Fruit fly (Drosophila melanogaster) whole organism, embryonic: ENCODE measurements around the gene Dph3.

Source experiments
- Ada2b ChIP-seq: fragments of 200-800 bp; sonication (Bioruptor generic); IDR thresholded peaks from 2 replicates; pipeline ENCODE4 v1.3.6; 2022; ENCODE audit warnings: missing biosample characterization, missing genetic modification characterization
- Asciz ChIP-seq: fragments of 200-800 bp; sonication (Bioruptor generic); optimal IDR thresholded peaks from 2 replicates; lab custom pipeline; 2017; ENCODE audit warnings: missing biosample characterization, mild to moderate bottlenecking, missing genetic modification characterization, missing genetic modification reagents
- Atf3 ChIP-seq: fragments of 200-800 bp; sonication (Bioruptor generic); optimal IDR thresholded peaks from 3 replicates; lab custom pipeline; 2016; ENCODE audit warnings: missing biosample characterization, missing genetic modification characterization
- Awh ChIP-seq: fragments of 200-800 bp; sonication (Bioruptor generic); IDR thresholded peaks from 2 replicates; pipeline ENCODE4, ENCODE4 v1.3.6; 2022; ENCODE audit warnings: missing biosample characterization, missing genetic modification characterization
- B-H2 ChIP-seq: fragments of 200-800 bp; sonication (Bioruptor generic); optimal IDR thresholded peaks from 2 replicates; lab custom pipeline; 2018; ENCODE audit warnings: missing biosample characterization, mild to moderate bottlenecking, missing genetic modification characterization
- CG12942 ChIP-seq: fragments of 200-800 bp; sonication (Bioruptor generic); optimal IDR thresholded peaks from 3 replicates; lab custom pipeline; 2016; ENCODE audit warnings: missing biosample characterization, missing genetic modification characterization
- CG13287 ChIP-seq: fragments of 200-800 bp; sonication (Bioruptor generic); IDR thresholded peaks from 2 replicates; pipeline ENCODE4 v1.3.6; 2022; ENCODE audit warnings: missing biosample characterization, missing genetic modification characterization; ENCODE audit not compliant: partially characterized antibody
- CG13624 ChIP-seq: fragments of 200-800 bp; sonication (Bioruptor generic); optimal IDR thresholded peaks from 2 replicates; lab custom pipeline; 2016; ENCODE audit warnings: missing biosample characterization, missing genetic modification characterization
- CG14441 ChIP-seq: fragments of 200-800 bp; sonication (Bioruptor generic); IDR thresholded peaks from 2 replicates; pipeline ENCODE4 v1.3.6; 2022; ENCODE audit warnings: missing biosample characterization, missing genetic modification characterization
- CG1529 ChIP-seq: fragments of 200-800 bp; sonication (Bioruptor generic); optimal IDR thresholded peaks from 3 replicates; lab custom pipeline; 2018; ENCODE audit warnings: missing biosample characterization, missing genetic modification characterization
- CG17802 ChIP-seq: fragments of 200-800 bp; sonication (Bioruptor generic); optimal IDR thresholded peaks from 2 replicates; lab custom pipeline; 2018; ENCODE audit warnings: missing biosample characterization, mild to moderate bottlenecking, missing genetic modification characterization, moderate library complexity
- CG2116 ChIP-seq: fragments of 200-800 bp; sonication (Bioruptor generic); optimal IDR thresholded peaks from 3 replicates; lab custom pipeline; 2018; ENCODE audit warnings: missing biosample characterization, mild to moderate bottlenecking, missing genetic modification characterization
- CG4424 ChIP-seq: fragments of 200-800 bp; sonication (Bioruptor generic); optimal IDR thresholded peaks from 3 replicates; lab custom pipeline; 2016; ENCODE audit warnings: missing biosample characterization, missing genetic modification characterization
- CG4617 ChIP-seq: fragments of 200-800 bp; sonication (Bioruptor generic); optimal IDR thresholded peaks from 3 replicates; lab custom pipeline; 2016; ENCODE audit warnings: missing biosample characterization, missing genetic modification characterization, borderline replicate concordance
- CG8359 ChIP-seq: fragments of 200-800 bp; sonication (Bioruptor generic); optimal IDR thresholded peaks from 2 replicates; lab custom pipeline; 2017; ENCODE audit warnings: missing biosample characterization, mild to moderate bottlenecking, missing genetic modification characterization, borderline replicate concordance
- CG9932 ChIP-seq: fragments of 200-800 bp; sonication (Bioruptor generic); IDR thresholded peaks from 2 replicates; pipeline ENCODE4 v1.3.6; 2022; ENCODE audit warnings: missing biosample characterization, missing genetic modification characterization
- CTCF ChIP-seq: fragments of 200-800 bp; sonication (Bioruptor generic); optimal IDR thresholded peaks from 2 replicates; lab custom pipeline; 2017; ENCODE audit warnings: missing biosample characterization, mild to moderate bottlenecking, missing genetic modification characterization, moderate library complexity
- Camta ChIP-seq: fragments of 200-800 bp; sonication (Bioruptor generic); optimal IDR thresholded peaks from 2 replicates; lab custom pipeline; 2016; ENCODE audit warnings: missing biosample characterization, missing genetic modification characterization
- D19B ChIP-seq: fragments of 200-800 bp; sonication (Bioruptor generic); optimal IDR thresholded peaks from 2 replicates; lab custom pipeline; 2017; ENCODE audit warnings: missing biosample characterization, mild to moderate bottlenecking, missing genetic modification characterization
- Dad ChIP-seq: fragments of 200-800 bp; sonication (Bioruptor generic); optimal IDR thresholded peaks from 3 replicates; lab custom pipeline; 2016; ENCODE audit warnings: missing biosample characterization, missing genetic modification characterization
- Dbx ChIP-seq: fragments of 200-800 bp; sonication (Bioruptor generic); IDR thresholded peaks from 3 replicates; pipeline ENCODE4 v1.3.6; 2022; ENCODE audit warnings: missing biosample characterization, missing genetic modification characterization
- Dip3 ChIP-seq: fragments of 200-800 bp; sonication (Bioruptor generic); optimal IDR thresholded peaks from 3 replicates; lab custom pipeline; 2016; ENCODE audit warnings: missing biosample characterization, missing genetic modification characterization
- Gsc ChIP-seq: fragments of 200-800 bp; sonication (Bioruptor generic); IDR thresholded peaks from 2 replicates; pipeline ENCODE4 v1.3.6; 2022; ENCODE audit warnings: missing biosample characterization, missing genetic modification characterization
- HLH54F ChIP-seq: fragments of 200-800 bp; sonication (Bioruptor generic); optimal IDR thresholded peaks from 3 replicates; lab custom pipeline; 2016; ENCODE audit warnings: missing biosample characterization, missing genetic modification characterization
- HmgZ ChIP-seq: fragments of 200-800 bp; sonication (Bioruptor generic); optimal IDR thresholded peaks from 2 replicates; lab custom pipeline; 2018; ENCODE audit warnings: missing biosample characterization, mild to moderate bottlenecking, missing genetic modification characterization
- Hmr ChIP-seq: fragments of 200-800 bp; sonication (Bioruptor generic); optimal IDR thresholded peaks from 3 replicates; lab custom pipeline; 2017; ENCODE audit warnings: mild to moderate bottlenecking, missing biosample characterization, missing genetic modification reagents, missing genetic modification characterization
- Mad ChIP-seq: fragments of 200-800 bp; sonication (Bioruptor generic); optimal IDR thresholded peaks from 2 replicates; lab custom pipeline; 2016; ENCODE audit warnings: missing biosample characterization, missing genetic modification characterization
- Nf-YC ChIP-seq: fragments of 200-800 bp; optimal IDR thresholded peaks from 3 replicates; lab custom pipeline; 2019; ENCODE audit warnings: missing biosample characterization, mild to moderate bottlenecking, missing genetic modification characterization, moderate library complexity
- Oli ChIP-seq: fragments of 200-800 bp; sonication (Bioruptor generic); optimal IDR thresholded peaks from 2 replicates; lab custom pipeline; 2018; ENCODE audit warnings: missing biosample characterization, mild to moderate bottlenecking, missing genetic modification characterization, moderate library complexity
- Opbp ChIP-seq: fragments of 200-800 bp; sonication (Bioruptor generic); IDR thresholded peaks from 3 replicates; pipeline ENCODE4 v1.3.6; 2022; ENCODE audit warnings: missing biosample characterization, missing genetic modification characterization; ENCODE audit not compliant: partially characterized antibody
- al ChIP-seq: fragments of 200-800 bp; sonication (Bioruptor generic); IDR thresholded peaks from 2 replicates; pipeline ENCODE4 v1.3.6; 2022; ENCODE audit warnings: missing biosample characterization, missing genetic modification characterization
- amos ChIP-seq: fragments of 200-800 bp; sonication (Bioruptor generic); IDR thresholded peaks from 2 replicates; pipeline ENCODE4 v1.3.6; 2022; ENCODE audit warnings: missing biosample characterization, missing genetic modification characterization; ENCODE audit not compliant: partially characterized antibody
- ase ChIP-seq: fragments of 200-800 bp; sonication (Bioruptor generic); IDR thresholded peaks from 3 replicates; pipeline ENCODE4 v1.3.6; 2022; ENCODE audit warnings: missing biosample characterization, missing genetic modification characterization
- bigmax ChIP-seq: fragments of 200-800 bp; sonication (Bioruptor generic); optimal IDR thresholded peaks from 2 replicates; lab custom pipeline; 2018; ENCODE audit warnings: missing biosample characterization, mild to moderate bottlenecking, missing genetic modification characterization
- cato ChIP-seq: fragments of 200-800 bp; sonication (Bioruptor generic); optimal IDR thresholded peaks from 2 replicates; lab custom pipeline; 2016; ENCODE audit warnings: missing biosample characterization, missing genetic modification characterization, borderline replicate concordance
- croc ChIP-seq: fragments of 200-800 bp; sonication (Bioruptor generic); conservative IDR thresholded peaks from 3 replicates; pipeline ENCODE4 v1.3.6; 2022; ENCODE audit warnings: missing biosample characterization, missing genetic modification characterization
- cwo ChIP-seq: fragments of 200-800 bp; sonication (Bioruptor generic); optimal IDR thresholded peaks from 3 replicates; lab custom pipeline; 2017; ENCODE audit warnings: missing biosample characterization, missing genetic modification characterization, mild to moderate bottlenecking, moderate library complexity, missing genetic modification reagents
- fd3F ChIP-seq: fragments of 200-800 bp; sonication (Bioruptor generic); optimal IDR thresholded peaks from 2 replicates; lab custom pipeline; 2018; ENCODE audit warnings: missing biosample characterization, mild to moderate bottlenecking, missing genetic modification characterization, moderate library complexity
- gce ChIP-seq: fragments of 200-800 bp; sonication (Bioruptor generic); IDR thresholded peaks from 3 replicates; pipeline ENCODE4 v1.3.6; 2022; ENCODE audit warnings: missing biosample characterization, missing genetic modification characterization
- gcm ChIP-seq: fragments of 200-800 bp; sonication (Bioruptor generic); optimal IDR thresholded peaks from 2 replicates; lab custom pipeline; 2019; ENCODE audit warnings: missing biosample characterization, mild to moderate bottlenecking, missing genetic modification characterization, moderate library complexity
- hbn ChIP-seq: fragments of 200-800 bp; sonication (Bioruptor generic); IDR thresholded peaks from 2 replicates; pipeline ENCODE4 v1.3.6; 2022; ENCODE audit warnings: missing biosample characterization, missing genetic modification characterization; ENCODE audit not compliant: partially characterized antibody
- jigr1 ChIP-seq: fragments of 200-800 bp; sonication (Bioruptor generic); IDR thresholded peaks from 3 replicates; pipeline ENCODE4 v1.3.6; 2022; ENCODE audit warnings: missing biosample characterization, missing genetic modification characterization
- kah ChIP-seq: fragments of 200-800 bp; sonication (Bioruptor generic); optimal IDR thresholded peaks from 2 replicates; lab custom pipeline; 2018; ENCODE audit warnings: missing biosample characterization, mild to moderate bottlenecking, missing genetic modification characterization
- ken ChIP-seq: fragments of 200-800 bp; sonication (Bioruptor generic); IDR thresholded peaks from 3 replicates; pipeline ENCODE4 v1.3.6; 2022; ENCODE audit warnings: missing biosample characterization, missing genetic modification characterization
- knrl ChIP-seq: fragments of 200-800 bp; sonication (Bioruptor generic); IDR thresholded peaks from 3 replicates; pipeline ENCODE4 v1.3.6; 2022; ENCODE audit warnings: missing biosample characterization, missing genetic modification characterization; ENCODE audit not compliant: partially characterized antibody
- odd ChIP-seq: fragments of 200-800 bp; sonication (Bioruptor generic); optimal IDR thresholded peaks from 2 replicates; lab custom pipeline; 2017; ENCODE audit warnings: missing biosample characterization, mild to moderate bottlenecking, missing genetic modification characterization
- peb ChIP-seq: fragments of 200-800 bp; sonication (Bioruptor generic); IDR thresholded peaks from 2 replicates; pipeline ENCODE4 v1.3.6; 2022; ENCODE audit warnings: missing biosample characterization, missing genetic modification characterization
- phol ChIP-seq: fragments of 200-800 bp; sonication (Bioruptor generic); optimal IDR thresholded peaks from 3 replicates; lab custom pipeline; 2018; ENCODE audit warnings: missing biosample characterization, mild to moderate bottlenecking, missing genetic modification characterization, moderate library complexity
- slp2 ChIP-seq: fragments of 200-800 bp; sonication (Bioruptor generic); optimal IDR thresholded peaks from 2 replicates; lab custom pipeline; 2016; ENCODE audit warnings: missing biosample characterization, missing genetic modification characterization
- sob ChIP-seq: fragments of 200-800 bp; sonication (Bioruptor generic); IDR thresholded peaks from 2 replicates; pipeline ENCODE4 v1.3.6; 2022; ENCODE audit warnings: missing biosample characterization, missing genetic modification characterization
- tll ChIP-seq, 2 experiments: fragments of 200-800 bp in 1 of 2; fragments of >200 bp in 1 of 2; sonication (Bioruptor generic) in 1 of 2; optimal IDR thresholded peaks; 2 replicates each; lab custom pipeline; 2017 to 2019; ENCODE audit warnings: missing biosample characterization in 2 of 2, missing genetic modification characterization in 2 of 2, mild to moderate bottlenecking in 1 of 2, moderate library complexity in 1 of 2
- toy ChIP-seq: fragments of 200-800 bp; sonication (Bioruptor generic); IDR thresholded peaks from 2 replicates; pipeline ENCODE4 v1.3.6; 2022; ENCODE audit warnings: missing biosample characterization, missing genetic modification characterization

Gene Dph3

DNA sequence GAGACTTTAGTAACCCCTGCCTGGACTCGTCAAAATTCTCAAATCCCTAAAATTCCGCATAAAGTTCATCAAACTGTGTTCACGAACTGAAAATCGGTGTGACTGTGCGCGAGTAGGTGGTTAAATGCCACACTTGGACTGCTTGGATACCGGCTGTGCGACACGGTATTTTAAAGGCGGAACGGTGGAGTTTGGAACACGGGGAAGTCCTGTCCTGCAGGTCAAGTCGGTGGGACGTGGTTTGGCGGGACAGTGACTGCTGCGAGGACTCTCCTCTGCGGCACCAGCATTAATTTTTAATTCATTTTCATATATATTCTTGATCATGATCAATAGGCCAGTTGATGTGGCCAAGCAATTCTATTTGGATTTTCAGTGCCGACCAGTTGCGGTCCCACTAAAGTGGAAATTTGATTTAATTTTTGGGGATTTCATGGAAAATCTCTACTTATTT is 3.2 kb downstream of the Dph3 start, which contains the start of the genes Arfip and CG17721:
Arfip (minus strand) TSS at position 96 of the 454 bp plus-strand sequence.
CG17721 (plus strand) TSS at position 223 of the 454 bp plus-strand sequence.
- no peak for TF ChIP-seq jigr1 (GFP tag; lab: Robert Waterston, UW)
- peak; percentile 87 for TF ChIP-seq CG4617
- TF ChIP-seq Awh (GFP tag; lab: Robert Waterston, UW), result no peak
- TF ChIP-seq Camta (GFP tag; lab: Kevin White, UChicago), result no peak
- no peak for TF ChIP-seq CG1529 (GFP tag; lab: Kevin White, UChicago)
- peak; percentile 32; the same call in 1 of the 2 replicates for TF ChIP-seq CG13287
- no peak for TF ChIP-seq fd3F (GFP tag; lab: Kevin White, UChicago)
- TF ChIP-seq CG4424 (GFP tag; lab: Kevin White, UChicago), result no peak
- TF ChIP-seq Gsc, result no peak
- TF ChIP-seq Asciz (GFP tag; lab: Kevin White, UChicago), result no peak
- no peak for TF ChIP-seq Dip3 (GFP tag; lab: Kevin White, UChicago)
- TF ChIP-seq CG17802 (tag; lab: Kevin White, UChicago), result peak; percentile 5
- no peak for TF ChIP-seq peb (GFP tag; lab: Robert Waterston, UW)
- TF ChIP-seq CG2116 (GFP tag; lab: Kevin White, UChicago), result peak; percentile 21
- no peak for TF ChIP-seq Hmr (GFP tag; lab: Kevin White, UChicago)
- no peak for TF ChIP-seq bigmax (GFP tag; lab: Kevin White, UChicago)
- TF ChIP-seq phol, result peak; percentile 7
- no peak for TF ChIP-seq D19B
- peak; percentile 34 for TF ChIP-seq amos (GFP tag; lab: Robert Waterston, UW)
- TF ChIP-seq Ada2b, result no peak
- TF ChIP-seq CG14441 (GFP tag; lab: Robert Waterston, UW), result no peak
- no peak for TF ChIP-seq Atf3 (GFP tag; lab: Kevin White, UChicago)
- no peak for TF ChIP-seq ase (GFP tag; lab: Robert Waterston, UW)
- no peak for TF ChIP-seq gcm (GFP tag; lab: Kevin White, UChicago)
- no peak for TF ChIP-seq Mad
- peak; percentile 33; the same call in 1 of the 3 replicates for TF ChIP-seq knrl
- no peak for TF ChIP-seq CG12942 (GFP tag; lab: Kevin White, UChicago)
- TF ChIP-seq CG9932 (GFP tag; lab: Robert Waterston, UW), result no peak
- no peak for TF ChIP-seq CG8359 (GFP tag; lab: Kevin White, UChicago)
- peak; percentile 35 for TF ChIP-seq HmgZ (tag; lab: Kevin White, UChicago)
- no peak for TF ChIP-seq cato
- TF ChIP-seq sob (GFP tag; lab: Robert Waterston, UW), result no peak
- no peak for TF ChIP-seq slp2 (GFP tag; lab: Kevin White, UChicago)
- no peak for TF ChIP-seq cwo (GFP tag; lab: Kevin White, UChicago)
- peak; percentile 46; the same call in 2 of the 3 replicates for TF ChIP-seq Opbp (GFP tag; lab: Robert Waterston, UW)
- TF ChIP-seq B-H2, result no peak
- TF ChIP-seq odd (GFP tag; lab: Kevin White, UChicago), result no peak
- peak; percentile 26 for TF ChIP-seq Nf-YC (tag; lab: Kevin White, UChicago)
- no peak for TF ChIP-seq al (GFP tag; lab: Robert Waterston, UW)
- TF ChIP-seq Dad (GFP tag; lab: Kevin White, UChicago), result no peak
- no peak for TF ChIP-seq kah (GFP tag; lab: Kevin White, UChicago)
- TF ChIP-seq CG13624, result no peak
- no peak for TF ChIP-seq CTCF (GFP tag; lab: Kevin White, UChicago)
- no peak for TF ChIP-seq Dbx
- TF ChIP-seq HLH54F (GFP tag; lab: Kevin White, UChicago), result no peak
- no peak for TF ChIP-seq ken (GFP tag; lab: Robert Waterston, UW)
- TF ChIP-seq hbn, result no peak
- TF ChIP-seq gce (GFP tag; lab: Robert Waterston, UW), result no peak
- no peak for TF ChIP-seq Oli (tag; lab: Kevin White, UChicago)
- no peak for TF ChIP-seq croc (GFP tag; lab: Robert Waterston, UW)
- no peak for TF ChIP-seq tll (GFP tag; optimal IDR thresholded peaks at IDR 0.05; lab: Kevin White, UChicago)
- TF ChIP-seq toy, result no peak
